Worm (Caenorhabditis elegans) whole organism, L3 larva: Measurements from ENCODE around the gene F59A6.10.
A peak's percentile ranks its signal among the peaks of the same experiment; 100 is the strongest.

Source experiments
- ama-1 ChIP-seq: fragments of 150-350 bp; optimal IDR thresholded peaks from 2 replicates; lab custom pipeline; 2018
- ceh-16 ChIP-seq: sonication (generic microtip); optimal IDR thresholded peaks from 2 replicates; lab custom pipeline; 2017; ENCODE audit warnings: missing biosample characterization, missing genetic modification characterization
- daf-12 ChIP-seq: fragments of 150-350 bp; optimal IDR thresholded peaks from 2 replicates; lab custom pipeline; 2014; ENCODE audit warnings: missing biosample characterization, missing genetic modification reagents, missing genetic modification characterization
- elt-1 ChIP-seq: fragments of 150-350 bp; optimal IDR thresholded peaks from 2 replicates; lab custom pipeline; 2014; ENCODE audit warnings: missing biosample characterization, missing genetic modification characterization
- eor-1 ChIP-seq, 2 experiments: fragments of 150-350 bp; optimal IDR thresholded peaks; 2 replicates each; lab custom pipeline; 2014 to 2018; ENCODE audit warnings: missing biosample characterization in 2 of 2, missing genetic modification characterization in 2 of 2
- fos-1 ChIP-seq: fragments of 150-350 bp; optimal IDR thresholded peaks from 2 replicates; lab custom pipeline; 2014; ENCODE audit warnings: missing biosample characterization, missing genetic modification characterization
- mml-1 ChIP-seq: fragments of 150-350 bp; sonication (generic microtip); optimal IDR thresholded peaks from 3 replicates; lab custom pipeline; 2014; ENCODE audit warnings: missing biosample characterization, missing genetic modification characterization
- nhr-77 ChIP-seq: fragments of 150-350 bp; optimal IDR thresholded peaks from 2 replicates; lab custom pipeline; 2014; ENCODE audit warnings: missing biosample characterization, missing genetic modification characterization
- pha-4 ChIP-seq: fragments of 150-350 bp; optimal IDR thresholded peaks from 2 replicates; lab custom pipeline; 2014; ENCODE audit warnings: missing biosample characterization, missing genetic modification reagents, missing genetic modification characterization
- skn-1 ChIP-seq: fragments of 150-350 bp; optimal IDR thresholded peaks from 2 replicates; lab custom pipeline; 2014; ENCODE audit warnings: missing biosample characterization, missing genetic modification characterization
- snpc-4 ChIP-seq: fragments of 150-350 bp; optimal IDR thresholded peaks from 2 replicates; lab custom pipeline; 2014; ENCODE audit warnings: missing biosample characterization, missing genetic modification characterization
- unc-62 ChIP-seq: fragments of 150-350 bp; sonication (generic microtip); optimal IDR thresholded peaks from 4 replicates; lab custom pipeline; 2014; ENCODE audit warnings: missing biosample characterization, missing genetic modification reagents, missing genetic modification characterization

DNA sequence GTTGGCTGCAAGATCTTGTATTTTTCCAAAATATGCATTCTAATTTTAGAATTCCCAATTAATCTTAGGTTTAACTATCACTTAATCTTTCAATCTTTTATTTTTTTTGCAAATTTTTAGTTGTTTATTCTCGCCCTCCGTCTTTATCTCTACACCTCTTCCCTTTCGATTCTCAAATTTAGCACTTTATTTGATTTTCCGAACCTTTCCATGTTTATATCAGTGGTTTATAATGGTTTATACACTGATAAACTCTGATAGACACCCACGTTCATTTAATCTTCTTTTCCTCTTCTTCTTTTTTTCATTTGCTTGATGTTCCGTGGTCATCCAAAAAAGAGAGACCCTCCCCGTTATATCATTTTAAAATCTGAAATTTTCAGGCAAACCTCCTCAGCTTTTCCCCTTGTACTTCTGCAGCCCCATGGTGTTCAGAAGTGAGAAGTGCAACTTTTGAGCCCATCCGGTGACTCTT is 18.7 kb downstream of the F59A6.10 start, which contains the start of the genes nsy-1 and F59A6.13:
- TF ChIP-seq snpc-4 (tag; lab: Kevin White, UChicago): no peak
- TF ChIP-seq daf-12 (tag; lab: Kevin White, UChicago): no peak
- TF ChIP-seq ama-1 (lab: Kevin White, UChicago): no peak
- TF ChIP-seq unc-62: no peak
- no peak for TF ChIP-seq elt-1
- no peak for TF ChIP-seq fos-1 (tag; lab: Kevin White, UChicago)
- TF ChIP-seq ceh-16: no peak
- no peak for TF ChIP-seq skn-1 (tag; lab: Kevin White, UChicago)
- TF ChIP-seq eor-1 (tag; optimal IDR thresholded peaks at IDR 0.05; lab: Kevin White, UChicago): no peak
- TF ChIP-seq nhr-77 (tag; lab: Kevin White, UChicago): no peak
- peak; percentile 11 for TF ChIP-seq pha-4 (tag; lab: Kevin White, UChicago)
- no peak for TF ChIP-seq mml-1 (tag; lab: Kevin White, UChicago)
